Worm (Caenorhabditis elegans) whole organism, L4 larva: ENCODE measurements around the gene F52E1.2.
A peak's percentile ranks its signal among the peaks of the same experiment; 100 is the strongest.

ENCODE experiments used
- D1046.2 ChIP-seq: fragments of 200-800 bp; sonication (Bioruptor generic); IDR thresholded peaks from 2 replicates; pipeline ENCODE4 v1.3.6; 2022; ENCODE audit warnings: missing genetic modification characterization, missing compliant biosample characterization
- F10B5.3 ChIP-seq: sonication (generic microtip); optimal IDR thresholded peaks from 2 replicates; lab custom pipeline; 2016; ENCODE audit warnings: mild to moderate bottlenecking, missing genetic modification characterization, missing compliant biosample characterization
- F26F4.8 ChIP-seq: fragments of 200-800 bp; sonication (Bioruptor generic); conservative IDR thresholded peaks from 2 replicates; pipeline ENCODE4 v1.3.6; 2022; ENCODE audit warnings: missing genetic modification characterization, missing compliant biosample characterization
- F49E8.2 ChIP-seq: sonication (generic microtip); optimal IDR thresholded peaks from 2 replicates; lab custom pipeline; 2016; ENCODE audit warnings: missing compliant biosample characterization, mild to moderate bottlenecking, missing genetic modification characterization, borderline replicate concordance
- T20F7.1 ChIP-seq: fragments of 200-800 bp; sonication (Bioruptor generic); optimal IDR thresholded peaks from 2 replicates; lab custom pipeline; 2018; ENCODE audit warnings: mild to moderate bottlenecking, missing genetic modification characterization, missing compliant biosample characterization
- ZK546.5 ChIP-seq, 2 experiments: sonication (generic microtip); optimal IDR thresholded peaks; 2 replicates each; lab custom pipeline; 2017; ENCODE audit warnings: missing biosample characterization in 2 of 2, missing genetic modification characterization in 2 of 2
- ceh-20 ChIP-seq: fragments of 200-800 bp; sonication (Bioruptor generic); IDR thresholded peaks from 2 replicates; pipeline ENCODE4 v1.3.6; 2022; ENCODE audit warnings: missing genetic modification reagents, missing genetic modification characterization, missing compliant biosample characterization
- ceh-28 ChIP-seq: fragments of 150-350 bp; optimal IDR thresholded peaks from 2 replicates; lab custom pipeline; 2014; ENCODE audit warnings: missing biosample characterization, missing genetic modification reagents, missing genetic modification characterization
- ceh-32 ChIP-seq: sonication (generic microtip); optimal IDR thresholded peaks from 2 replicates; lab custom pipeline; 2016; ENCODE audit warnings: mild to moderate bottlenecking, missing genetic modification characterization, missing compliant biosample characterization; ENCODE audit not compliant: poor library complexity
- cey-2 ChIP-seq: sonication (generic microtip); optimal IDR thresholded peaks from 3 replicates; lab custom pipeline; 2017; ENCODE audit warnings: missing genetic modification characterization, mild to moderate bottlenecking, missing compliant biosample characterization, antibody characterized with exemption, borderline replicate concordance; ENCODE audit not compliant: insufficient read depth
- daf-16 ChIP-seq, 3 experiments: sonication (generic microtip); optimal IDR thresholded peaks; 2 replicates each; lab custom pipeline; 2016 to 2017; ENCODE audit warnings: missing genetic modification characterization in 3 of 3, missing genetic modification reagents in 3 of 3, mild to moderate bottlenecking in 2 of 3, missing compliant biosample characterization in 2 of 3, missing biosample characterization in 1 of 3, moderate library complexity in 1 of 3
- daf-19 ChIP-seq: fragments of 200-800 bp; sonication (Bioruptor generic); conservative IDR thresholded peaks from 2 replicates; pipeline ENCODE4 v1.3.6; 2022; ENCODE audit warnings: missing genetic modification characterization, missing compliant biosample characterization
- daf-8 ChIP-seq: fragments of 200-800 bp; sonication (Bioruptor generic); IDR thresholded peaks from 2 replicates; pipeline ENCODE4 v1.3.6; 2022; ENCODE audit warnings: missing genetic modification characterization, missing compliant biosample characterization
- dmd-6 ChIP-seq: fragments of 200-800 bp; sonication (Bioruptor generic); IDR thresholded peaks from 2 replicates; pipeline ENCODE4 v1.3.6; 2022; ENCODE audit warnings: missing genetic modification reagents, missing genetic modification characterization, missing compliant biosample characterization
- dmd-8 ChIP-seq: fragments of 200-800 bp; sonication (Bioruptor generic); IDR thresholded peaks from 2 replicates; pipeline ENCODE4 v1.3.6; 2022; ENCODE audit warnings: missing genetic modification characterization, missing compliant biosample characterization
- dve-1 ChIP-seq: sonication (generic microtip); optimal IDR thresholded peaks from 2 replicates; lab custom pipeline; 2017; ENCODE audit warnings: antibody characterized with exemption, mild to moderate bottlenecking, missing genetic modification characterization, missing compliant biosample characterization; ENCODE audit not compliant: insufficient read depth
- egl-27 ChIP-seq: sonication (generic microtip); optimal IDR thresholded peaks from 3 replicates; lab custom pipeline; 2017; ENCODE audit warnings: missing biosample characterization, missing genetic modification reagents, missing genetic modification characterization
- hlh-11 ChIP-seq: fragments of 200-800 bp; sonication (Bioruptor generic); optimal IDR thresholded peaks from 2 replicates; lab custom pipeline; 2018; ENCODE audit warnings: mild to moderate bottlenecking, missing genetic modification characterization, missing compliant biosample characterization
- hlh-30 ChIP-seq: sonication (generic microtip); optimal IDR thresholded peaks from 2 replicates; lab custom pipeline; 2017; ENCODE audit warnings: antibody characterized with exemption, mild to moderate bottlenecking, missing genetic modification characterization, missing compliant biosample characterization; ENCODE audit not compliant: insufficient read depth
- lin-13 ChIP-seq: fragments of 150-350 bp; optimal IDR thresholded peaks from 2 replicates; lab custom pipeline; 2014; ENCODE audit warnings: missing biosample characterization, missing genetic modification reagents, missing genetic modification characterization
- lin-15B ChIP-seq: fragments of 150-350 bp; sonication (generic microtip); optimal IDR thresholded peaks from 3 replicates; lab custom pipeline; 2014; ENCODE audit warnings: missing biosample characterization, missing genetic modification characterization
- lin-29 ChIP-seq: fragments of 200-800 bp; sonication (Bioruptor generic); IDR thresholded peaks from 2 replicates; pipeline ENCODE4 v1.3.6; 2022; ENCODE audit warnings: missing genetic modification reagents, missing genetic modification characterization, missing compliant biosample characterization
- lin-38 ChIP-seq: fragments of 200-800 bp; sonication (Bioruptor generic); IDR thresholded peaks from 2 replicates; pipeline ENCODE4 v1.3.6; 2022; ENCODE audit warnings: missing genetic modification reagents, missing genetic modification characterization, missing compliant biosample characterization
- mdl-1 ChIP-seq, 2 experiments: fragments of 150-350 bp in 1 of 2; sonication (generic microtip) in 1 of 2; optimal IDR thresholded peaks; 2 replicates each; lab custom pipeline; 2014 to 2017; ENCODE audit warnings: missing biosample characterization in 2 of 2, missing genetic modification characterization in 2 of 2
- mdt-29 ChIP-seq: fragments of 200-800 bp; sonication (Bioruptor generic); IDR thresholded peaks from 2 replicates; pipeline ENCODE4 v1.3.6; 2022; ENCODE audit warnings: missing genetic modification reagents, missing genetic modification characterization, missing compliant biosample characterization
- mep-1 ChIP-seq: fragments of 150-350 bp; sonication (generic microtip); optimal IDR thresholded peaks from 3 replicates; lab custom pipeline; 2014; ENCODE audit warnings: missing biosample characterization, missing genetic modification characterization
- mes-2 ChIP-seq: sonication (generic microtip); optimal IDR thresholded peaks from 2 replicates; lab custom pipeline; 2016; ENCODE audit warnings: missing genotype, mild to moderate bottlenecking, missing genetic modification characterization, missing compliant biosample characterization; ENCODE audit not compliant: poor library complexity, severe bottlenecking
- nhr-102 ChIP-seq: sonication (generic microtip); optimal IDR thresholded peaks from 2 replicates; lab custom pipeline; 2016; ENCODE audit warnings: mild to moderate bottlenecking, missing genetic modification characterization, moderate library complexity, missing compliant biosample characterization
- nhr-28 ChIP-seq: fragments of 150-350 bp; optimal IDR thresholded peaks from 2 replicates; lab custom pipeline; 2014; ENCODE audit warnings: missing biosample characterization, missing genetic modification characterization
- nhr-48 ChIP-seq: sonication (generic microtip); optimal IDR thresholded peaks from 2 replicates; lab custom pipeline; 2016; ENCODE audit warnings: mild to moderate bottlenecking, missing genetic modification characterization, missing compliant biosample characterization
- nhr-76 ChIP-seq: fragments of 150-350 bp; optimal IDR thresholded peaks from 2 replicates; lab custom pipeline; 2014; ENCODE audit warnings: missing biosample characterization, missing genetic modification characterization
- nhr-77 ChIP-seq: fragments of 150-350 bp; optimal IDR thresholded peaks from 2 replicates; lab custom pipeline; 2014; ENCODE audit warnings: missing biosample characterization, missing genetic modification characterization
- pha-4 ChIP-seq, 2 experiments: fragments of 150-350 bp in 1 of 2; fragments of 200-800 bp in 1 of 2; sonication (Bioruptor generic) in 1 of 2; IDR thresholded peaks in 1 of 2; optimal IDR thresholded peaks in 1 of 2; 2 replicates each; pipeline versions ENCODE4 v1.3.6 to Lab custom; 2014 to 2022; ENCODE audit warnings: missing genetic modification characterization in 2 of 2, missing genetic modification reagents in 2 of 2, missing biosample characterization in 1 of 2, missing compliant biosample characterization in 1 of 2
- php-3 ChIP-seq: fragments of 200-800 bp; sonication (Bioruptor generic); IDR thresholded peaks from 2 replicates; pipeline ENCODE4 v1.3.6; 2022; ENCODE audit warnings: missing genetic modification reagents, missing genetic modification characterization, missing compliant biosample characterization
- pqm-1 ChIP-seq: sonication (generic microtip); optimal IDR thresholded peaks from 2 replicates; lab custom pipeline; 2017; ENCODE audit warnings: missing biosample characterization, missing genetic modification characterization
- rbr-2 ChIP-seq: sonication (generic microtip); optimal IDR thresholded peaks from 2 replicates; lab custom pipeline; 2016; ENCODE audit warnings: missing genotype, missing genetic modification characterization, missing compliant biosample characterization
- saeg-2 ChIP-seq: fragments of 200-800 bp; sonication (Bioruptor generic); IDR thresholded peaks from 2 replicates; pipeline ENCODE4 v1.3.6; 2022; ENCODE audit warnings: missing genetic modification reagents, missing genetic modification characterization, missing compliant biosample characterization
- sdz-12 ChIP-seq: fragments of 200-800 bp; sonication (Bioruptor generic); optimal IDR thresholded peaks from 2 replicates; lab custom pipeline; 2018; ENCODE audit warnings: mild to moderate bottlenecking, missing genetic modification characterization, missing compliant biosample characterization
- spr-1 ChIP-seq: sonication (generic microtip); optimal IDR thresholded peaks from 2 replicates; lab custom pipeline; 2016; ENCODE audit warnings: mild to moderate bottlenecking, missing genetic modification characterization, missing compliant biosample characterization
- tra-1 ChIP-seq: fragments of 200-800 bp; sonication (Bioruptor generic); IDR thresholded peaks from 2 replicates; pipeline ENCODE4 v1.3.6; 2022; ENCODE audit warnings: missing genetic modification reagents, missing genetic modification characterization, missing compliant biosample characterization
- unc-62 ChIP-seq, 3 experiments: fragments of 150-350 bp in 1 of 3; sonication (generic microtip); optimal IDR thresholded peaks in 2 of 3; peaks in 1 of 3; 1 replicate in 1 of 3; 2 replicates in 2 of 3; lab custom pipeline; 2014 to 2017; ENCODE audit warnings: missing biosample characterization in 3 of 3, missing genetic modification characterization in 3 of 3, missing genetic modification reagents in 3 of 3, missing genotype in 1 of 3
- zip-11 ChIP-seq: fragments of 200-800 bp; sonication (Bioruptor generic); IDR thresholded peaks from 2 replicates; pipeline ENCODE4 v1.3.6; 2022; ENCODE audit warnings: missing genetic modification characterization, missing compliant biosample characterization
- zip-2 ChIP-seq: fragments of 150-350 bp; optimal IDR thresholded peaks from 2 replicates; lab custom pipeline; 2014; ENCODE audit warnings: missing biosample characterization, missing genetic modification characterization

Gene F52E1.2

ce11 chrV:8415113-8415530 is 4.7 kb downstream of the F52E1.2 start (continued):
- TF ChIP-seq nhr-48 (peak; percentile 29), sdz-12 (GFP tag; lab: Kevin White, UChicago) (no peak), nhr-28 (tag; lab: Kevin White, UChicago) (no peak), daf-8 (no peak), hlh-30 (tag; lab: Kevin White, UChicago) (no peak), pqm-1 (tag; lab: Kevin White, UChicago) (no peak), daf-19 (GFP tag; lab: Robert Waterston, UW) (no peak), ZK546.5 (tag; optimal IDR thresholded peaks at IDR 0.05; lab: Kevin White, UChicago) (no peak), dmd-8 (GFP tag; lab: Robert Waterston, UW) (no peak), mdt-29 (GFP tag; lab: Robert Waterston, UW) (no peak), zip-2 (tag; lab: Kevin White, UChicago) (no peak), lin-15B (no peak), nhr-76 (no peak), saeg-2 (no peak), lin-13 (no peak), ceh-32 (no peak), rbr-2 (tag; lab: Kevin White, UChicago) (no peak), spr-1 (tag; lab: Kevin White, UChicago) (no peak), F49E8.2 (tag; lab: Kevin White, UChicago) (peak; percentile 78), hlh-11 (no peak), mes-2 (no peak), D1046.2 (GFP tag; lab: Robert Waterston, UW) (no peak), egl-27 (tag; lab: Kevin White, UChicago) (no peak), nhr-102 (tag; lab: Kevin White, UChicago) (peak; percentile 38), F10B5.3 (tag; lab: Kevin White, UChicago) (no peak), dve-1 (no peak), pha-4 (GFP tag; IDR thresholded peaks at IDR 0.05; lab: Robert Waterston, UW) (no peak), pha-4 (tag; optimal IDR thresholded peaks at IDR 0.05; lab: Kevin White, UChicago) (no peak), zip-11 (GFP tag; lab: Robert Waterston, UW) (no peak)

- TF ChIP-seq php-3 (GFP tag; lab: Robert Waterston, UW) (no peak), daf-19 (GFP tag; lab: Robert Waterston, UW) (no peak), dmd-8 (GFP tag; lab: Robert Waterston, UW) (no peak)
Observed at ce11 chrV:8417271-8417670, 6.9 kb downstream of the F52E1.2 start.

- TF ChIP-seq nhr-28 (tag; lab: Kevin White, UChicago): peak; percentile 78
- 0 out of 2 replicates have a peak, but pooled peaks have one; percentile 46 for TF ChIP-seq tra-1
- peak in 1 of 2 experiments; percentile 76 for TF ChIP-seq unc-62 (GFP tag; optimal IDR thresholded peaks at IDR 0.05 in 1 of 2; lab: Kevin White, UChicago)
- TF ChIP-seq unc-62 (tag; optimal IDR thresholded peaks at IDR 0.05; lab: Kevin White, UChicago): no peak
- no peak for TF ChIP-seq ZK546.5 (tag; optimal IDR thresholded peaks at IDR 0.05; lab: Kevin White, UChicago)
- no peak for TF ChIP-seq F26F4.8 (GFP tag; lab: Robert Waterston, UW)
- TF ChIP-seq dve-1: peak; percentile 87
- no peak for TF ChIP-seq cey-2 (tag; lab: Kevin White, UChicago)
- peak; percentile 22 for TF ChIP-seq T20F7.1 (GFP tag; lab: Kevin White, UChicago)
- peak; percentile 86 for TF ChIP-seq dmd-6 (GFP tag; lab: Robert Waterston, UW)
- peak; percentile 12 for TF ChIP-seq F49E8.2 (tag; lab: Kevin White, UChicago)
- TF ChIP-seq lin-38: 0 out of 2 replicates have a peak, but pooled peaks have one; percentile 5
- no peak for TF ChIP-seq daf-16 (GFP tag; optimal IDR thresholded peaks at IDR 0.05; lab: Kevin White, UChicago)
- TF ChIP-seq daf-16 (tag; optimal IDR thresholded peaks at IDR 0.05; lab: Kevin White, UChicago): peak; percentile 76
- peak; percentile 39 for TF ChIP-seq mep-1 (tag; lab: Kevin White, UChicago)
- no peak for TF ChIP-seq ceh-28 (tag; lab: Kevin White, UChicago)
- no peak for TF ChIP-seq lin-29 (GFP tag; lab: Robert Waterston, UW)
- peak; percentile 78 for TF ChIP-seq php-3 (GFP tag; lab: Robert Waterston, UW)
- 0 out of 2 replicates have a peak, but pooled peaks have one; percentile 35 for TF ChIP-seq ceh-20 (GFP tag; lab: Robert Waterston, UW)
- TF ChIP-seq nhr-77 (tag; lab: Kevin White, UChicago): peak; percentile 69
- peak in 1 of 2 experiments; percentile 44 for TF ChIP-seq mdl-1 (tag; optimal IDR thresholded peaks at IDR 0.05; lab: Kevin White, UChicago)
- peak; percentile 19 for TF ChIP-seq mes-2
Observed at ce11 chrV:8424840-8425814, 14.7 kb downstream of the F52E1.2 start.
